Fruit fly (Drosophila melanogaster) whole organism, pupa: ENCODE results near the gene CG11655.

Experiments
- CG32121 ChIP-seq: fragments of 200-800 bp; sonication (Bioruptor generic); IDR thresholded peaks from 2 replicates; pipeline ENCODE4 v1.3.6; 2022; ENCODE audit warnings: missing biosample characterization, missing genetic modification characterization
- CG9948 ChIP-seq: fragments of 200-800 bp; sonication (Bioruptor generic); optimal IDR thresholded peaks from 2 replicates; lab custom pipeline; 2018; ENCODE audit warnings: missing biosample characterization, mild to moderate bottlenecking, missing genetic modification characterization, moderate library complexity
- Pif1A ChIP-seq: fragments of 200-800 bp; sonication (Bioruptor generic); optimal IDR thresholded peaks from 3 replicates; lab custom pipeline; 2016; ENCODE audit warnings: missing biosample characterization, missing genetic modification characterization

DNA sequence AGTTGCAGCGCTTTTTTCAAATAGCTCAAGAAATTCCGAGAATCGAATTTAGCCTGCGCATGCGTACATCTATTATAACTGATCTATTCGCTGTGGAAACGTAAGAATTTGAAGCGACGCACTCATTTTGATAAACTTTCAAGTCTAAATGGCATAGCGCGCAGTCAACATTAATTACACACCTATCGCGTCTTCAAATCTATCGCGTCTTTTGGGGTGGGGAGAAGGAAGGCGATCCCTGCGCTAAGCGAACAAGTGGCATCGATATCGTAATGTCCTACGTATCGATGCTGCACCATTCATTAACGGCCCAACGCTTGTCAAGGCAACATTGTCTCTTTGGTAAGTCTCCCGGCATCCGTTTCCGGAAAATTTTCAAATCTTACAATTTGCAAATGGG, 22.5 kb downstream of the CG11655 start, which contains the start of gene CG6324:
- TF ChIP-seq CG9948 (no peak), CG32121 (GFP tag; lab: Robert Waterston, UW) (no peak), Pif1A (GFP tag; lab: Kevin White, UChicago) (no peak)
